Worm (Caenorhabditis elegans) whole organism, L2 larva: ENCODE data around the gene R12B2.8.
A peak's percentile ranks its signal among the peaks of the same experiment; 100 is the strongest.

Experiments
- C34F6.9 ChIP-seq: fragments of 150-350 bp; optimal IDR thresholded peaks from 2 replicates; lab custom pipeline; 2014; ENCODE audit warnings: missing biosample characterization, missing genetic modification characterization
- F13H6.1 ChIP-seq: sonication (generic microtip); optimal IDR thresholded peaks from 2 replicates; lab custom pipeline; 2016; ENCODE audit warnings: missing genetic modification characterization, missing compliant biosample characterization
- ZK546.5 ChIP-seq: sonication (generic microtip); optimal IDR thresholded peaks from 2 replicates; lab custom pipeline; 2017; ENCODE audit warnings: missing biosample characterization, missing genetic modification characterization
- alr-1 ChIP-seq: fragments of 150-350 bp; optimal IDR thresholded peaks from 2 replicates; lab custom pipeline; 2014; ENCODE audit warnings: missing biosample characterization, missing genetic modification characterization
- aly-2 ChIP-seq: fragments of 150-350 bp; optimal IDR thresholded peaks from 2 replicates; lab custom pipeline; 2014; ENCODE audit warnings: missing biosample characterization, missing genetic modification characterization
- ceh-16 ChIP-seq: fragments of 150-350 bp; optimal IDR thresholded peaks from 2 replicates; lab custom pipeline; 2014; ENCODE audit warnings: missing biosample characterization, missing genetic modification characterization
- ceh-82 ChIP-seq: fragments of 150-350 bp; optimal IDR thresholded peaks from 2 replicates; lab custom pipeline; 2014; ENCODE audit warnings: missing biosample characterization, missing genetic modification characterization
- crh-2 ChIP-seq: sonication (generic microtip); optimal IDR thresholded peaks from 2 replicates; lab custom pipeline; 2017; ENCODE audit warnings: missing biosample characterization, missing genetic modification characterization
- dmd-4 ChIP-seq: sonication (generic microtip); optimal IDR thresholded peaks from 2 replicates; lab custom pipeline; 2017; ENCODE audit warnings: missing biosample characterization, missing genetic modification characterization
- elt-1 ChIP-seq: fragments of 150-350 bp; optimal IDR thresholded peaks from 2 replicates; lab custom pipeline; 2014; ENCODE audit warnings: missing biosample characterization, missing genetic modification characterization
- fos-1 ChIP-seq: fragments of 150-350 bp; optimal IDR thresholded peaks from 2 replicates; lab custom pipeline; 2014; ENCODE audit warnings: missing biosample characterization, missing genetic modification characterization
- gmeb-1 ChIP-seq: fragments of 150-350 bp; optimal IDR thresholded peaks from 2 replicates; lab custom pipeline; 2014; ENCODE audit warnings: missing biosample characterization, missing genetic modification characterization
- lin-13 ChIP-seq: fragments of 150-350 bp; optimal IDR thresholded peaks from 2 replicates; lab custom pipeline; 2014; ENCODE audit warnings: missing biosample characterization, missing genetic modification reagents, missing genetic modification characterization
- lin-39 ChIP-seq: fragments of 150-350 bp; optimal IDR thresholded peaks from 2 replicates; lab custom pipeline; 2014; ENCODE audit warnings: missing biosample characterization, missing genetic modification reagents, missing genetic modification characterization
- mbf-1 ChIP-seq: sonication (generic microtip); optimal IDR thresholded peaks from 2 replicates; lab custom pipeline; 2017; ENCODE audit warnings: missing biosample characterization, missing genetic modification characterization
- nhr-10 ChIP-seq: sonication (generic microtip); optimal IDR thresholded peaks from 2 replicates; lab custom pipeline; 2017; ENCODE audit warnings: missing biosample characterization, missing genetic modification characterization
- nhr-12 ChIP-seq: fragments of 150-350 bp; optimal IDR thresholded peaks from 2 replicates; lab custom pipeline; 2014; ENCODE audit warnings: missing biosample characterization, missing genetic modification characterization
- nhr-129 ChIP-seq: fragments of 150-350 bp; optimal IDR thresholded peaks from 2 replicates; lab custom pipeline; 2014; ENCODE audit warnings: missing biosample characterization, missing genetic modification characterization
- nhr-21 ChIP-seq: fragments of 150-350 bp; optimal IDR thresholded peaks from 2 replicates; lab custom pipeline; 2014; ENCODE audit warnings: missing biosample characterization, missing genetic modification characterization
- nhr-237 ChIP-seq: fragments of 150-350 bp; optimal IDR thresholded peaks from 2 replicates; lab custom pipeline; 2014; ENCODE audit warnings: missing biosample characterization, missing genetic modification characterization
- nhr-25 ChIP-seq: fragments of 150-350 bp; sonication (generic microtip); optimal IDR thresholded peaks from 3 replicates; lab custom pipeline; 2014; ENCODE audit warnings: missing biosample characterization, missing genetic modification characterization
- nhr-6 ChIP-seq: fragments of 150-350 bp; optimal IDR thresholded peaks from 2 replicates; lab custom pipeline; 2014; ENCODE audit warnings: missing biosample characterization, missing genetic modification characterization
- peb-1 ChIP-seq: fragments of 150-350 bp; optimal IDR thresholded peaks from 2 replicates; lab custom pipeline; 2014; ENCODE audit warnings: missing biosample characterization, missing genetic modification characterization
- sem-4 ChIP-seq: fragments of 150-350 bp; optimal IDR thresholded peaks from 2 replicates; lab custom pipeline; 2014; ENCODE audit warnings: missing biosample characterization, missing genetic modification reagents, missing genetic modification characterization
- skn-1 ChIP-seq: sonication (generic microtip); optimal IDR thresholded peaks from 2 replicates; lab custom pipeline; 2017; ENCODE audit warnings: missing biosample characterization, missing genetic modification characterization
- sma-3 ChIP-seq: sonication (generic microtip); optimal IDR thresholded peaks from 2 replicates; lab custom pipeline; 2016; ENCODE audit warnings: missing genetic modification reagents, missing genetic modification characterization, missing compliant biosample characterization
- sma-9 ChIP-seq, 2 experiments: fragments of 150-350 bp in 1 of 2; sonication (generic microtip) in 1 of 2; optimal IDR thresholded peaks; 2 replicates each; lab custom pipeline; 2014 to 2016; ENCODE audit warnings: missing genetic modification characterization in 2 of 2, mild to moderate bottlenecking in 1 of 2, missing biosample characterization in 1 of 2, missing compliant biosample characterization in 1 of 2, missing genetic modification reagents in 1 of 2, moderate library complexity in 1 of 2
- unc-39 ChIP-seq: fragments of 150-350 bp; optimal IDR thresholded peaks from 2 replicates; lab custom pipeline; 2014; ENCODE audit warnings: missing biosample characterization, missing genetic modification characterization
- unc-55 ChIP-seq: fragments of 150-350 bp; sonication (generic microtip); optimal IDR thresholded peaks from 3 replicates; lab custom pipeline; 2014; ENCODE audit warnings: missing biosample characterization, missing genetic modification reagents, missing genetic modification characterization
- zag-1 ChIP-seq: fragments of 150-350 bp; optimal IDR thresholded peaks from 2 replicates; lab custom pipeline; 2014; ENCODE audit warnings: missing biosample characterization, missing genetic modification characterization
- ztf-4 ChIP-seq: fragments of 150-350 bp; optimal IDR thresholded peaks from 2 replicates; lab custom pipeline; 2014; ENCODE audit warnings: missing biosample characterization, missing genetic modification characterization

Gene R12B2.8

ce11 chrIII:5813501-5813900 is 10.2 kb upstream of the R12B2.8 start:
- TF ChIP-seq sem-4 (peak; percentile 2), lin-13 (GFP tag; lab: Kevin White, UChicago) (no peak)

ce11 chrIII:5814098-5814497 is 9.6 kb upstream of the R12B2.8 start:
- peak; percentile 25 for TF ChIP-seq fos-1
- peak; percentile 64 for TF ChIP-seq sma-9 (GFP tag; optimal IDR thresholded peaks at IDR 0.05; lab: Kevin White, UChicago)
- no peak for TF ChIP-seq sma-9 (tag; optimal IDR thresholded peaks at IDR 0.05; lab: Kevin White, UChicago)
- TF ChIP-seq ZK546.5 (tag; lab: Kevin White, UChicago), result no peak
- TF ChIP-seq unc-55 (GFP tag; lab: Kevin White, UChicago), result no peak
- TF ChIP-seq peb-1, result no peak
- TF ChIP-seq, all 48 proteins: peak for 2

ce11 chrIII:5814799-5815198 is 8.9 kb upstream of the R12B2.8 start, which contains the start of gene R12B2.7:
Gene R12B2.7, plus strand, starts transcription at chrIII:5815045.
- peak; percentile 11 for TF ChIP-seq F13H6.1
- peak; percentile 48 for TF ChIP-seq sma-9 (GFP tag; optimal IDR thresholded peaks at IDR 0.05; lab: Kevin White, UChicago)
- no peak for TF ChIP-seq sma-9 (tag; optimal IDR thresholded peaks at IDR 0.05; lab: Kevin White, UChicago)
- no peak for TF ChIP-seq ceh-16
- TF ChIP-seq nhr-25 (tag; lab: Kevin White, UChicago), result peak; percentile 6
- TF ChIP-seq zag-1, result no peak
- TF ChIP-seq nhr-21 (tag; lab: Kevin White, UChicago), result peak; percentile 15
- peak; percentile 34 for TF ChIP-seq sma-3 (GFP tag; lab: Kevin White, UChicago)
- TF ChIP-seq, all 48 proteins: peak for 5

DNA sequence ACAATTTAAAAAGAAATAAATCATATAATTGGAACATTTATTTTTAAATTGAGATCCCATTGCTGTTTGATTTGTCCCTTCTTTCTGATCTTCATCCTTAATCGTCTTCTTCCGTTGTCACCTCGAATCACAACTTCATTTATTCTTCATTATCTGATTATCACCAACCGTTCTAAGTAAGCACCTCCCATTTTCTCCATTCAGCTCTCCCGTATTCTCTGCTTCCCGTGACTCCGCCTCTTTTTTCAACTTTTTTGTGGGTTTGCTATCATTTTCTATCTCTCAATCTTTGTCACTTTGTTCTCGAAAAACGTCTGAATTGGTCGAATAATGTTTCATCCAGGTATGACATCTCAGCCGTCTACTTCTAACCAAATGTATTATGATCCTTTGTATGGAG is 7.8 kb upstream of the R12B2.8 start, which contains the start of gene sma-4:
TSS of gene sma-4 (plus strand) at position 301 of the 400 bp plus-strand sequence.
- no peak for TF ChIP-seq ztf-4 (tag; lab: Kevin White, UChicago)
- TF ChIP-seq dmd-4, result no peak
- no peak for TF ChIP-seq lin-39 (tag; lab: Kevin White, UChicago)
- no peak for TF ChIP-seq unc-55 (GFP tag; lab: Kevin White, UChicago)
- TF ChIP-seq mbf-1 (tag; lab: Kevin White, UChicago), result no peak
- TF ChIP-seq aly-2, result no peak
- TF ChIP-seq alr-1 (tag; lab: Kevin White, UChicago), result no peak
- no peak for TF ChIP-seq ceh-82 (tag; lab: Kevin White, UChicago)
- no peak for TF ChIP-seq nhr-12 (tag; lab: Kevin White, UChicago)
- TF ChIP-seq ZK546.5 (tag; lab: Kevin White, UChicago), result no peak
- no peak for TF ChIP-seq unc-39 (tag; lab: Kevin White, UChicago)
- no peak for TF ChIP-seq lin-13 (GFP tag; lab: Kevin White, UChicago)
- no peak for TF ChIP-seq nhr-25 (tag; lab: Kevin White, UChicago)
- TF ChIP-seq elt-1 (tag; lab: Kevin White, UChicago), result no peak
- no peak for TF ChIP-seq nhr-10 (tag; lab: Kevin White, UChicago)
- no peak for TF ChIP-seq zag-1
- no peak for TF ChIP-seq nhr-6

ce11 chrIII:5822816-5823215 is 901 bp upstream of the R12B2.8 start:
- no peak for TF ChIP-seq gmeb-1
- no peak for TF ChIP-seq zag-1
- TF ChIP-seq F13H6.1, result no peak
- TF ChIP-seq skn-1 (tag; lab: Kevin White, UChicago), result no peak
- TF ChIP-seq ceh-16, result no peak
- no peak for TF ChIP-seq nhr-10 (tag; lab: Kevin White, UChicago)

DNA sequence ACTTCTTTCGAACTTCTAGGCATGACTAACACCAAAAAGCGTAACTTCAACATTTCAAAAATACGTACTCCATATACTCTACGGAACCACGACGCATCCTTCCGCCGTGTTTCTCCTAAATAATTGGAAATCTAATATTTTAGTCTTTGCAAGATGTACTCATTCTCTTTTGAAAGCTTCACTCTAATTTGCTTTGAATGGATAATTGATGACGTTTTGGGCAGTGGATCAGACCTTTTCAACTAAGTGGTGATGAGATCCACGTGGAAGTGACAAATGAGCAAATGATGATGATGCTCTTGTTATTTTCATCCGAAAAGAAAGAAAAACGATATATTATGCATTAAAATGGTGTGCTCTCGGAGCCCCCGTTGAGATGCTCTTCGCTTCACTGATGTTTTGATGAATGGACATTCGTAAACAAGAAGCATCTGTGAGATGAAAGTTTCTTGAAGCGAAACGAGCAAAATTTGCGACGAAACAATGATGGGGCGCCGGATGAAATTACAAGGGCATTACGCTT is 794 bp downstream of the R12B2.8 start:
- TF ChIP-seq unc-55 (GFP tag; lab: Kevin White, UChicago) (peak; percentile 3), zag-1 (peak; percentile 18), nhr-25 (tag; lab: Kevin White, UChicago) (no peak), crh-2 (tag; lab: Kevin White, UChicago) (peak; percentile 4)

ce11 chrIII:5826895-5827437 is 3.2 kb downstream of the R12B2.8 start:
- TF ChIP-seq zag-1 (peak; percentile 3), F13H6.1 (peak; percentile 48), nhr-129 (tag; lab: Kevin White, UChicago) (no peak), nhr-237 (tag; lab: Kevin White, UChicago) (no peak), C34F6.9 (tag; lab: Kevin White, UChicago) (peak; percentile 15)
